Worm (Caenorhabditis elegans) whole organism, early embryonic: ENCODE measurements around the gene ulp-4.
A peak's percentile ranks its signal among the peaks of the same experiment; 100 is the strongest.

Experiments
- B0310.2 ChIP-seq: sonication (generic microtip); optimal IDR thresholded peaks from 2 replicates; lab custom pipeline; 2016; ENCODE audit warnings: mild to moderate bottlenecking, missing genetic modification characterization, missing compliant biosample characterization
- F13C5.2 ChIP-seq: sonication (generic microtip); optimal IDR thresholded peaks from 2 replicates; lab custom pipeline; 2017; ENCODE audit warnings: mild to moderate bottlenecking, missing genetic modification characterization, inconsistent platforms, missing compliant biosample characterization
- aly-1 ChIP-seq: sonication (generic microtip); optimal IDR thresholded peaks from 2 replicates; lab custom pipeline; 2016; ENCODE audit warnings: missing genetic modification characterization, missing compliant biosample characterization
- ama-1 ChIP-seq: fragments of 150-350 bp; optimal IDR thresholded peaks from 2 replicates; lab custom pipeline; 2014
- ceh-13 ChIP-seq: fragments of 200-800 bp; sonication (Bioruptor generic); optimal IDR thresholded peaks from 2 replicates; lab custom pipeline; 2018; ENCODE audit warnings: mild to moderate bottlenecking, missing genetic modification characterization, missing compliant biosample characterization
- ceh-36 ChIP-seq: sonication (generic microtip); optimal IDR thresholded peaks from 2 replicates; lab custom pipeline; 2016; ENCODE audit warnings: missing genetic modification characterization, inconsistent platforms, missing compliant biosample characterization
- ets-7 ChIP-seq: sonication (generic microtip); optimal IDR thresholded peaks from 2 replicates; lab custom pipeline; 2016; ENCODE audit warnings: missing genotype, missing genetic modification characterization, missing compliant biosample characterization
- flt-1 ChIP-seq: fragments of 200-800 bp; sonication (Bioruptor generic); IDR thresholded peaks from 2 replicates; pipeline ENCODE4 v1.3.6; 2022; ENCODE audit warnings: missing genetic modification characterization, missing compliant biosample characterization
- hmbx-1 ChIP-seq: sonication (generic microtip); optimal IDR thresholded peaks from 2 replicates; lab custom pipeline; 2016; ENCODE audit warnings: mild to moderate bottlenecking, missing genetic modification characterization, missing compliant biosample characterization
- hmg-4 ChIP-seq: fragments of 200-800 bp; sonication (Bioruptor generic); optimal IDR thresholded peaks from 2 replicates; lab custom pipeline; 2018; ENCODE audit warnings: mild to moderate bottlenecking, missing genetic modification characterization, missing compliant biosample characterization
- hnd-1 ChIP-seq: sonication (generic microtip); optimal IDR thresholded peaks from 2 replicates; lab custom pipeline; 2016; ENCODE audit warnings: missing genetic modification characterization, missing compliant biosample characterization
- pes-1 ChIP-seq: fragments of 200-800 bp; sonication (Bioruptor generic); IDR thresholded peaks from 2 replicates; pipeline ENCODE4 v1.3.6; 2022; ENCODE audit warnings: missing genetic modification reagents, missing genetic modification characterization, missing compliant biosample characterization
- scrt-1 ChIP-seq: fragments of 200-800 bp; sonication (Bioruptor generic); IDR thresholded peaks from 2 replicates; pipeline ENCODE4 v1.3.6; 2022; ENCODE audit warnings: missing genetic modification characterization, missing compliant biosample characterization
- sea-1 ChIP-seq: fragments of 200-800 bp; sonication (Bioruptor generic); conservative IDR thresholded peaks from 2 replicates; pipeline ENCODE4 v1.3.6; 2022; ENCODE audit warnings: missing genetic modification characterization, missing compliant biosample characterization
- tbx-11 ChIP-seq: fragments of 200-800 bp; sonication (Bioruptor generic); IDR thresholded peaks from 2 replicates; pipeline ENCODE4 v1.3.6; 2022; ENCODE audit warnings: missing genetic modification characterization, missing compliant biosample characterization
- tbx-37 ChIP-seq: fragments of 200-800 bp; sonication (Bioruptor generic); conservative IDR thresholded peaks from 2 replicates; pipeline ENCODE4 v1.3.6; 2022; ENCODE audit warnings: missing genetic modification reagents, missing genetic modification characterization, missing compliant biosample characterization
- tra-4 ChIP-seq: sonication (generic microtip); optimal IDR thresholded peaks from 2 replicates; lab custom pipeline; 2017; ENCODE audit warnings: missing genetic modification characterization, missing compliant biosample characterization

ulp-4 gene

DNA sequence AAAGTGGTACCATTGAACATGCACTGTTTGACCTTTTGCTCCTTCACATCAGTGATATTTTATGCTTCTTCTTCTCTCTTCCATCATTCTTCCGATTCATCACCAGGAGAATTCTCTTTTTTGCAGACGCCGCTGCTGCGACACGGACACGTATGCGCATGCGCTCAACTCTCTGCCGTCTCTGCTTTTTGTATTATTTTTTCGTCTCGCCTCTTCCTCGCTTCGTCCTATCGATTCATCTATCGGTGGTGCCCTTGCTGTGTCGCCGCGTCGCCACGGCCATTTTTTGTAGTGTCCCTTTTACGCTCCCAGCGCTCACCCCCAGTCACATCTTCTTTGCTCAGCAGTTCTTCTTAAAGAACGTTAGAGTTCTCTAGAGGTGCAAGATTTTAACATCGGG, 3.6 kb upstream of the ulp-4 start:
- TF ChIP-seq flt-1 (GFP tag; lab: Robert Waterston, UW) (no peak), ama-1 (lab: Kevin White, UChicago) (no peak), F13C5.2 (tag; lab: Kevin White, UChicago) (no peak), tra-4 (tag; lab: Kevin White, UChicago) (no peak), scrt-1 (GFP tag; lab: Robert Waterston, UW) (no peak), sea-1 (GFP tag; lab: Robert Waterston, UW) (no peak), ceh-13 (no peak), tbx-11 (GFP tag; lab: Robert Waterston, UW) (no peak), pes-1 (GFP tag; lab: Robert Waterston, UW) (peak; percentile 41; the same call in 1 of the 2 replicates), hmg-4 (GFP tag; lab: Kevin White, UChicago) (peak; percentile 21), aly-1 (no peak), hmbx-1 (tag; lab: Kevin White, UChicago) (no peak), ceh-36 (tag; lab: Kevin White, UChicago) (no peak), B0310.2 (no peak)

- TF ChIP-seq ceh-13 (no peak), sea-1 (GFP tag; lab: Robert Waterston, UW) (no peak), tbx-11 (GFP tag; lab: Robert Waterston, UW) (no peak), B0310.2 (no peak), ets-7 (tag; lab: Kevin White, UChicago) (no peak), hmg-4 (GFP tag; lab: Kevin White, UChicago) (no peak), F13C5.2 (tag; lab: Kevin White, UChicago) (no peak), flt-1 (GFP tag; lab: Robert Waterston, UW) (no peak), hmbx-1 (tag; lab: Kevin White, UChicago) (no peak), ama-1 (lab: Kevin White, UChicago) (no peak), hnd-1 (tag; lab: Kevin White, UChicago) (no peak), ceh-36 (tag; lab: Kevin White, UChicago) (no peak), scrt-1 (GFP tag; lab: Robert Waterston, UW) (no peak), tbx-37 (GFP tag; lab: Robert Waterston, UW) (no peak), aly-1 (no peak), pes-1 (GFP tag; lab: Robert Waterston, UW) (no peak)
Observed at ce11 chrII:8126617-8127016, 3.1 kb upstream of the ulp-4 start.

DNA sequence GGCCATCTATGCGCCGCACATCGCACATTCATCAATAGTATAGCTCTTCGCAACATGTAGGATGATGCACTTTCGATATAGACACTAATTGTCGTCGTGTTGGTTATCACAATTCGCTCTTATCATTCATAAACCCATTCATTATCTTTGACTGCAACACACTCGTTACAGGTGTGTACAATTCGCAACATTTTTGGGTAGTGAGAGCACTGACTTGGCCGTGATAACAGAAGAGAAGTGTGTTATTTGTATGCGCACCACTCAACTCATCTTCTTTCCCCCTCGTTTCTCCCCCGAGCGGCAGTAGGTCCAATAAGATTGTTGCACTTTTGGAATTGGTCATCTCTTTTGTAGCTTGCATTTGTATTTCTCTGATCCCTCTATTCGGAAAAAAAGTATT, 2.5 kb upstream of the ulp-4 start:
- TF ChIP-seq hmg-4 (GFP tag; lab: Kevin White, UChicago): no peak
- TF ChIP-seq F13C5.2 (tag; lab: Kevin White, UChicago): no peak
- TF ChIP-seq pes-1 (GFP tag; lab: Robert Waterston, UW): no peak
- TF ChIP-seq ceh-13: no peak
- TF ChIP-seq scrt-1 (GFP tag; lab: Robert Waterston, UW): no peak
- TF ChIP-seq hnd-1 (tag; lab: Kevin White, UChicago): no peak
- no peak for TF ChIP-seq B0310.2
- TF ChIP-seq hmbx-1 (tag; lab: Kevin White, UChicago): no peak
- no peak for TF ChIP-seq tbx-37 (GFP tag; lab: Robert Waterston, UW)

- no peak for TF ChIP-seq B0310.2
- no peak for TF ChIP-seq pes-1 (GFP tag; lab: Robert Waterston, UW)
- no peak for TF ChIP-seq tbx-37 (GFP tag; lab: Robert Waterston, UW)
- no peak for TF ChIP-seq ceh-36 (tag; lab: Kevin White, UChicago)
- TF ChIP-seq hmg-4 (GFP tag; lab: Kevin White, UChicago): no peak
- TF ChIP-seq ama-1 (lab: Kevin White, UChicago): no peak
- TF ChIP-seq sea-1 (GFP tag; lab: Robert Waterston, UW): no peak
- TF ChIP-seq hmbx-1 (tag; lab: Kevin White, UChicago): no peak
- TF ChIP-seq hnd-1 (tag; lab: Kevin White, UChicago): no peak
- no peak for TF ChIP-seq aly-1
- no peak for TF ChIP-seq flt-1 (GFP tag; lab: Robert Waterston, UW)
- TF ChIP-seq scrt-1 (GFP tag; lab: Robert Waterston, UW): no peak
- TF ChIP-seq ceh-13: no peak
- no peak for TF ChIP-seq tra-4 (tag; lab: Kevin White, UChicago)
- TF ChIP-seq tbx-11 (GFP tag; lab: Robert Waterston, UW): no peak
- no peak for TF ChIP-seq F13C5.2 (tag; lab: Kevin White, UChicago)
- TF ChIP-seq ets-7 (tag; lab: Kevin White, UChicago): no peak
Observed at ce11 chrII:8127794-8128193, 2.0 kb upstream of the ulp-4 start.

ce11 chrII:8128273-8129039, 1.3 kb upstream of the ulp-4 start:
- TF ChIP-seq flt-1 (GFP tag; lab: Robert Waterston, UW): 0 out of 2 replicates have a peak, but pooled peaks have one; percentile 43
- no peak for TF ChIP-seq ceh-13
- TF ChIP-seq pes-1 (GFP tag; lab: Robert Waterston, UW): peak; percentile 38; the same call in 1 of the 2 replicates
- TF ChIP-seq ama-1 (lab: Kevin White, UChicago): no peak
- peak; percentile 50; the same call in 1 of the 2 replicates for TF ChIP-seq tbx-37 (GFP tag; lab: Robert Waterston, UW)
- TF ChIP-seq tbx-11 (GFP tag; lab: Robert Waterston, UW): no peak
- peak; percentile 64; the same call in 1 of the 2 replicates for TF ChIP-seq scrt-1 (GFP tag; lab: Robert Waterston, UW)
- TF ChIP-seq B0310.2: no peak
- no peak for TF ChIP-seq ceh-36 (tag; lab: Kevin White, UChicago)
- no peak for TF ChIP-seq tra-4 (tag; lab: Kevin White, UChicago)
- peak; percentile 91 for TF ChIP-seq hmg-4 (GFP tag; lab: Kevin White, UChicago)
- TF ChIP-seq hnd-1 (tag; lab: Kevin White, UChicago): no peak
- TF ChIP-seq aly-1: peak; percentile 76
- no peak for TF ChIP-seq hmbx-1 (tag; lab: Kevin White, UChicago)
- 0 out of 2 replicates have a peak, but pooled peaks have one; percentile 32 for TF ChIP-seq sea-1 (GFP tag; lab: Robert Waterston, UW)
- peak; percentile 35 for TF ChIP-seq ets-7 (tag; lab: Kevin White, UChicago)
- peak; percentile 64 for TF ChIP-seq F13C5.2 (tag; lab: Kevin White, UChicago)

- TF ChIP-seq tbx-11 (GFP tag; lab: Robert Waterston, UW): no peak
- TF ChIP-seq B0310.2: no peak
- TF ChIP-seq hmg-4 (GFP tag; lab: Kevin White, UChicago): peak; percentile 13
Observed at ce11 chrII:8129040-8129387, 746 bp upstream of the ulp-4 start.
